Worm (Caenorhabditis elegans) whole organism, L4/young adult: ENCODE measurements around the gene npr-10.

Experiments used
- W03F9.2 ChIP-seq: fragments of 150-350 bp; optimal IDR thresholded peaks from 2 replicates; lab custom pipeline; 2014; ENCODE audit warnings: missing biosample characterization, missing genetic modification characterization
- him-1 ChIP-seq: sonication (generic microtip); optimal IDR thresholded peaks from 2 replicates; lab custom pipeline; 2016; ENCODE audit warnings: missing genotype, missing genetic modification reagents, missing genetic modification characterization, missing compliant biosample characterization

DNA sequence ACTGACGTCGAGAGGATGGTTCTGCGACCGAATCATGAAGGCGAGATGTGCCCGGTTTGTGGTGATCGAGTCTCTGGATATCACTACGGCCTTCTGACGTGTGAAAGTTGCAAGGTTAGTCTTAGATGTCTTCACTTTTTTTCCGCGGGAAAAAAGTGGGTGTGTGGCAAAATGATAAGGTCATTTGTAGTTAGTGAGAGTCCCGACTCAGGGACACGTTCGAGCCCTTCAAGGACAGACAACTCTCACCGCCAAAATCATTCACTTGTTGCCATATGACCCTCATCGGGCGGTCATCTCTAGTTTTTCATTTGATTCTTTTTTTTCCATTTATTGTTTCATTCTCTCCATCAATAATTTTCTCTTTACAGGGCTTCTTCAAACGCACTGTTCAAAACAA is 23.6 kb downstream of the npr-10 start:
- TF ChIP-seq W03F9.2 (tag; lab: Kevin White, UChicago), result no peak
- no peak for TF ChIP-seq him-1 (tag; lab: Kevin White, UChicago)
